Worm (Caenorhabditis elegans) whole organism, L4 larva: ENCODE measurements around the gene col-157.
A peak's percentile ranks its signal among the peaks of the same experiment; 100 is the strongest.
"Not testable (repeated sequence)": the region's sequence is repeated elsewhere in the genome, so short reads cannot be mapped to it uniquely, and the experiment has no call there.

Experiments used
- aly-2 ChIP-seq: sonication (generic microtip); optimal IDR thresholded peaks from 2 replicates; lab custom pipeline; 2018; ENCODE audit warnings: missing biosample characterization, missing genetic modification characterization
- ama-1 ChIP-seq: fragments of 150-350 bp; optimal IDR thresholded peaks from 2 replicates; lab custom pipeline; 2014; ENCODE audit warnings: inconsistent platforms, mixed read lengths
- arid-1 ChIP-seq: fragments of 200-800 bp; sonication (Bioruptor generic); conservative IDR thresholded peaks from 2 replicates; pipeline ENCODE4 v1.3.6; 2022; ENCODE audit warnings: missing genetic modification reagents, missing genetic modification characterization, missing compliant biosample characterization
- ceh-32 ChIP-seq: sonication (generic microtip); optimal IDR thresholded peaks from 2 replicates; lab custom pipeline; 2016; ENCODE audit warnings: mild to moderate bottlenecking, missing genetic modification characterization, missing compliant biosample characterization; ENCODE audit not compliant: poor library complexity
- ceh-44 ChIP-seq: fragments of 200-800 bp; sonication (Bioruptor generic); IDR thresholded peaks from 2 replicates; pipeline ENCODE4 v1.3.6; 2022; ENCODE audit warnings: missing genetic modification reagents, missing genetic modification characterization, missing compliant biosample characterization
- ceh-62 ChIP-seq: sonication (generic microtip); optimal IDR thresholded peaks from 2 replicates; lab custom pipeline; 2017; ENCODE audit warnings: missing biosample characterization, missing genetic modification characterization
- ctbp-1 ChIP-seq: fragments of 200-800 bp; sonication (Bioruptor generic); IDR thresholded peaks from 2 replicates; pipeline ENCODE4 v1.3.6; 2022; ENCODE audit warnings: missing genetic modification reagents, missing genetic modification characterization, missing compliant biosample characterization
- daf-12 ChIP-seq: fragments of 150-350 bp; optimal IDR thresholded peaks from 2 replicates; lab custom pipeline; 2014; ENCODE audit warnings: missing biosample characterization, missing genetic modification reagents, missing genetic modification characterization
- daf-16 ChIP-seq, 3 experiments: sonication (generic microtip); optimal IDR thresholded peaks; 2 replicates each; lab custom pipeline; 2016 to 2017; ENCODE audit warnings: missing genetic modification characterization in 3 of 3, missing genetic modification reagents in 3 of 3, mild to moderate bottlenecking in 2 of 3, missing compliant biosample characterization in 2 of 3, missing biosample characterization in 1 of 3, moderate library complexity in 1 of 3
- daf-19 ChIP-seq: fragments of 200-800 bp; sonication (Bioruptor generic); conservative IDR thresholded peaks from 2 replicates; pipeline ENCODE4 v1.3.6; 2022; ENCODE audit warnings: missing genetic modification characterization, missing compliant biosample characterization
- dve-1 ChIP-seq: sonication (generic microtip); optimal IDR thresholded peaks from 2 replicates; lab custom pipeline; 2017; ENCODE audit warnings: antibody characterized with exemption, mild to moderate bottlenecking, missing genetic modification characterization, missing compliant biosample characterization; ENCODE audit not compliant: insufficient read depth
- fos-1 ChIP-seq: fragments of 150-350 bp; optimal IDR thresholded peaks from 2 replicates; lab custom pipeline; 2014; ENCODE audit warnings: missing biosample characterization, missing genetic modification characterization
- hlh-11 ChIP-seq: fragments of 200-800 bp; sonication (Bioruptor generic); optimal IDR thresholded peaks from 2 replicates; lab custom pipeline; 2018; ENCODE audit warnings: mild to moderate bottlenecking, missing genetic modification characterization, missing compliant biosample characterization
- jun-1 ChIP-seq: fragments of 150-350 bp; optimal IDR thresholded peaks from 2 replicates; lab custom pipeline; 2014; ENCODE audit warnings: missing biosample characterization, missing genetic modification reagents, missing genetic modification characterization
- lin-29 ChIP-seq: fragments of 200-800 bp; sonication (Bioruptor generic); IDR thresholded peaks from 2 replicates; pipeline ENCODE4 v1.3.6; 2022; ENCODE audit warnings: missing genetic modification reagents, missing genetic modification characterization, missing compliant biosample characterization
- mdl-1 ChIP-seq, 2 experiments: fragments of 150-350 bp in 1 of 2; sonication (generic microtip) in 1 of 2; optimal IDR thresholded peaks; 2 replicates each; lab custom pipeline; 2014 to 2017; ENCODE audit warnings: missing biosample characterization in 2 of 2, missing genetic modification characterization in 2 of 2
- nhr-10 ChIP-seq: fragments of 150-350 bp; optimal IDR thresholded peaks from 2 replicates; lab custom pipeline; 2014; ENCODE audit warnings: missing biosample characterization, missing genetic modification characterization
- nhr-11 ChIP-seq: fragments of 150-350 bp; optimal IDR thresholded peaks from 2 replicates; lab custom pipeline; 2014; ENCODE audit warnings: missing biosample characterization, missing genetic modification characterization
- nhr-111 ChIP-seq: fragments of 200-800 bp; sonication (Bioruptor generic); optimal IDR thresholded peaks from 2 replicates; lab custom pipeline; 2018; ENCODE audit warnings: mild to moderate bottlenecking, missing genetic modification characterization, missing compliant biosample characterization
- nhr-237 ChIP-seq: sonication (generic microtip); optimal IDR thresholded peaks from 2 replicates; lab custom pipeline; 2017; ENCODE audit warnings: missing biosample characterization, missing genetic modification characterization
- nhr-25 ChIP-seq: sonication (generic microtip); optimal IDR thresholded peaks from 2 replicates; lab custom pipeline; 2017; ENCODE audit warnings: missing genetic modification characterization, mild to moderate bottlenecking, missing compliant biosample characterization, antibody characterized with exemption, moderate library complexity, borderline replicate concordance; ENCODE audit not compliant: insufficient read depth
- nhr-28 ChIP-seq: fragments of 150-350 bp; optimal IDR thresholded peaks from 2 replicates; lab custom pipeline; 2014; ENCODE audit warnings: missing biosample characterization, missing genetic modification characterization
- nhr-41 ChIP-seq: fragments of 200-800 bp; sonication (Bioruptor generic); IDR thresholded peaks from 2 replicates; pipeline ENCODE4 v1.3.6; 2022; ENCODE audit warnings: missing genetic modification reagents, missing genetic modification characterization, missing compliant biosample characterization
- nhr-48 ChIP-seq: sonication (generic microtip); optimal IDR thresholded peaks from 2 replicates; lab custom pipeline; 2016; ENCODE audit warnings: mild to moderate bottlenecking, missing genetic modification characterization, missing compliant biosample characterization
- nhr-6 ChIP-seq: fragments of 150-350 bp; optimal IDR thresholded peaks from 2 replicates; lab custom pipeline; 2014; ENCODE audit warnings: missing biosample characterization, missing genetic modification characterization
- nhr-77 ChIP-seq: fragments of 150-350 bp; optimal IDR thresholded peaks from 2 replicates; lab custom pipeline; 2014; ENCODE audit warnings: missing biosample characterization, missing genetic modification characterization
- php-3 ChIP-seq: fragments of 200-800 bp; sonication (Bioruptor generic); IDR thresholded peaks from 2 replicates; pipeline ENCODE4 v1.3.6; 2022; ENCODE audit warnings: missing genetic modification reagents, missing genetic modification characterization, missing compliant biosample characterization
- pqm-1 ChIP-seq: sonication (generic microtip); optimal IDR thresholded peaks from 2 replicates; lab custom pipeline; 2017; ENCODE audit warnings: missing biosample characterization, missing genetic modification characterization
- skn-1 ChIP-seq: fragments of 150-350 bp; optimal IDR thresholded peaks from 2 replicates; lab custom pipeline; 2014; ENCODE audit warnings: missing biosample characterization, missing genetic modification characterization
- snpc-1.2 ChIP-seq: fragments of 200-800 bp; sonication (Bioruptor generic); IDR thresholded peaks from 2 replicates; pipeline ENCODE4 v1.3.6; 2022; ENCODE audit warnings: missing genetic modification reagents, missing genetic modification characterization, missing compliant biosample characterization
- spr-1 ChIP-seq: sonication (generic microtip); optimal IDR thresholded peaks from 2 replicates; lab custom pipeline; 2016; ENCODE audit warnings: mild to moderate bottlenecking, missing genetic modification characterization, missing compliant biosample characterization
- tag-97 ChIP-seq: fragments of 200-800 bp; sonication (Bioruptor generic); IDR thresholded peaks from 2 replicates; pipeline ENCODE4 v1.3.6; 2022; ENCODE audit warnings: missing genetic modification characterization, missing compliant biosample characterization
- unc-130 ChIP-seq: sonication (generic microtip); optimal IDR thresholded peaks from 2 replicates; lab custom pipeline; 2016; ENCODE audit warnings: missing genetic modification reagents, missing genetic modification characterization, missing compliant biosample characterization
- unc-62 ChIP-seq, 3 experiments: fragments of 150-350 bp in 1 of 3; sonication (generic microtip); optimal IDR thresholded peaks in 2 of 3; peaks in 1 of 3; 1 replicate in 1 of 3; 2 replicates in 2 of 3; lab custom pipeline; 2014 to 2017; ENCODE audit warnings: missing biosample characterization in 3 of 3, missing genetic modification characterization in 3 of 3, missing genetic modification reagents in 3 of 3, missing genotype in 1 of 3
- zip-2 ChIP-seq: fragments of 150-350 bp; optimal IDR thresholded peaks from 2 replicates; lab custom pipeline; 2014; ENCODE audit warnings: missing biosample characterization, missing genetic modification characterization

col-157 gene

DNA sequence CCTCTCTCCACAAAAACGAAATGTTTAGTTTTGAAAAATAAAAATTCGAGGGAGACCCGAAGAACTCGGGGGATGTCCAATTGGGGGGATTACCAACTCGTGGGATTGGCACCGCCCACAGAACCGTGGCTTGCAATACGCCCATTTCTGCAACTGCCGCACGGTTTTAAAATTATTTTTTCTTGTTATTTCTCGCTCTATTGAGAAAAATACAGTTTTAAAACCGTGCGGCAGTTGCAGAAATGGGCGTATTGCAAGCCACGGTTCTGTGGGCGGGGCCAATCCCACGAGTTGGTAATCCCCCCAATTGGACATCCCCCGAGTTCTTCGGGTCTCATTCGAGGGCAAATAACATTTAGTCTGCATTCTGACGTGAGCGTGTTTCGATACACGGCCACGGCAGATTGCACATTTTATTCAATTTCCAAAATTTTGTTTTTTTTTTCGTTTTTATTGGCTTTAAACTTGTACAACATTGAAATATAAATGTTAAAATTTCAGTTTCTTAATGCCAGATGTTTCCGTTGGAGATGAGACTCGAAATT is 21.1 kb downstream of the col-157 start, which contains the start of the genes C55A6.1 and C55A6.10 (continued):
- TF ChIP-seq spr-1 (peak; percentile 62), daf-16 (tag; optimal IDR thresholded peaks at IDR 0.05; lab: Kevin White, UChicago) (peak; percentile 51), unc-130 (GFP tag; lab: Kevin White, UChicago) (peak; percentile 85), nhr-48 (tag; lab: Kevin White, UChicago) (peak; percentile 64), php-3 (GFP tag; lab: Robert Waterston, UW) (peak; percentile 53; the same call in 1 of the 2 replicates)
- not testable (repeated sequence) for TF ChIP-seq daf-16 (GFP tag; optimal IDR thresholded peaks at IDR 0.05; lab: Kevin White, UChicago)

DNA sequence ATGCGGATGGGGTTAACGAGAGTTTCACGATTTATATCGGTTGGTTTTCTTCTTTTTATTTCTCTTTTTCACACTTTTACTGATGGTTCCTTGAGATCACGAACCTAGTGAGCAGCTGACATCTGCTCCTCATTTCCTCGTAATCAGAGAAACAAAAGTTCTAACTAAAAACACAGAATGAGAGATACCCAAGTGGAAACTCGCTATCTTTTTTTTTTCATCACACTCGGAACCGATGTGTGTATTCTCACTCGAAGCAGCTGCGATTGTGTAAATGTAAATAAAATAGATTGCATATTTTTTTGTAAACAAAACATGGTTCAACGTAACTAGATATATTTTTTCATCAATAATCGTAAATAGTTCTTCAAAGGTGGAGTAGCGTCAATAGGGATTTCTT is 22.5 kb downstream of the col-157 start:
- TF ChIP-seq daf-16 (GFP tag; optimal IDR thresholded peaks at IDR 0.05; lab: Kevin White, UChicago) (peak in 1 of 2 experiments; percentile 97), daf-16 (tag; optimal IDR thresholded peaks at IDR 0.05; lab: Kevin White, UChicago) (no peak), hlh-11 (tag; lab: Kevin White, UChicago) (peak; percentile 51), nhr-237 (no peak), nhr-11 (tag; lab: Kevin White, UChicago) (peak; percentile 24)
- TF ChIP-seq, all 104 proteins: peak for 3

DNA sequence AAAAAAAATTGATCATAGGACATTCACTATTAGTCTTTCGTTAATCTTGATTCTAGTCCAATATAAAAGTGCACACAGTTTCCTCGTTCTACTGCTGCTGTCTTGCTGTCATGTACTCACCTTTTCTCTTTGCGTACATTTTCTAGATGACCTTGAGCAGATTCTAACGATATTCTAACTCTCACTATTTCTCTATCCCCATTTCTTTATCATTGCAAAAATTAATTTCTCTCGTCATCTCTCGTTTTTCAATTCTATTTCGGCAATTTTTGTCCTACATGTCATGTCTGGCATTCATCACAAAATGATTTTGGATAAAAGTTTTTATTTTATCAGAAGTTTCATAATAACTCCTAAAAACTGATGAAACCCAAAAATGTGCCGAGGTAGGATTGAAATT is 24.9 kb downstream of the col-157 start, which contains the start of gene ttll-5:
TSS of gene ttll-5 (plus strand) at position 288 of the 400 bp plus-strand sequence.
- TF ChIP-seq nhr-25 (tag; lab: Kevin White, UChicago) (peak; percentile 8), nhr-28 (peak; percentile 36), arid-1 (no peak), skn-1 (no peak)

DNA sequence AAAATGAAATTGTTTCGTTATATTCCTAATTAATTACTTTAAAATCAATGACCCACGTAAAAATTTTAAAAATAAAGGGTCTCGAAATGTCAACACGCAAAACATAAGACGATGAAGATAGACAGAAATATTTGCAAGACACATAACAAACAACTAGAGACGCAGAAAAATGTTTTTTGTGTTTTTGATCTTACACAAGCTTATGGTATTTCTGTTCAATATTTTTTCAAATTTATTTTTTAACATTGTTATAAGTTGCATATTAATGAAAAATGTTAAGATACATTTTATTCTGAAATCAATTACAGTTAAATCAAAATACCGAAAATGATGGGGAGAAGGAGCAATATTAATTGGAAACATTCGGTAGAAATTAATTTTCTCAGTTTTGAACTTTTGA is 29.6 kb downstream of the col-157 start, which contains the start of gene C55A6.3:
TSS of gene C55A6.3 (minus strand) at position 101 of the 400 bp plus-strand sequence.
- TF ChIP-seq daf-16 (GFP tag; optimal IDR thresholded peaks at IDR 0.05; lab: Kevin White, UChicago), result no peak
- peak; percentile 9 for TF ChIP-seq daf-16 (tag; optimal IDR thresholded peaks at IDR 0.05; lab: Kevin White, UChicago)
- TF ChIP-seq daf-12 (tag; lab: Kevin White, UChicago), result no peak
- peak in 1 of 2 experiments; percentile 34 for TF ChIP-seq unc-62 (GFP tag; optimal IDR thresholded peaks at IDR 0.05 in 1 of 2; lab: Kevin White, UChicago)
- TF ChIP-seq unc-62 (tag; optimal IDR thresholded peaks at IDR 0.05; lab: Kevin White, UChicago), result no peak
- TF ChIP-seq, all 104 proteins: peak for 2

DNA sequence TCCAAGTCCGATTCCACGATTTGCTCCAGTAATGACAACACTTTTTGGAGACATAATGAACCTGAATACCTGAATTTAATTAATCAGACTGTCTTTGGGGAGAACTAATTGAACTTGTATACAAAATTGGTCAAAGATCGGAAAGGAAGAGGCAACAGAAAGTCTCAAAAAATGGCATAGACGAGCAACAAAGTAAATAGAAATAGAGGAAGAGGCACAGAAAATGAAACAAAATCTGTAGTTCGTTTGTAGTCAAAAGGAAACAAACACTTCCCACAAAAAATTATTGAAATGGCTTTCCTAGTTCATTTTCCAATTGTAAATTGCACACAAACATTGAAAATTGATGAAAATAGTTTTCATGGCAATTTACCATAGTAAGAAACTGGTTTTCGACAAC is 30.8 kb downstream of the col-157 start, which contains the start of gene C55A6.6:
TSS of gene C55A6.6 (minus strand) at position 61 of the 400 bp plus-strand sequence.
- TF ChIP-seq nhr-77 (tag; lab: Kevin White, UChicago), result no peak
- TF ChIP-seq ctbp-1 (GFP tag; lab: Robert Waterston, UW), result no peak
- TF ChIP-seq lin-29 (GFP tag; lab: Robert Waterston, UW), result no peak
- TF ChIP-seq mdl-1 (tag; optimal IDR thresholded peaks at IDR 0.05; lab: Kevin White, UChicago), result no peak
- no peak for TF ChIP-seq snpc-1.2
- TF ChIP-seq nhr-41 (GFP tag; lab: Robert Waterston, UW), result no peak
- TF ChIP-seq daf-16 (GFP tag; optimal IDR thresholded peaks at IDR 0.05; lab: Kevin White, UChicago), result no peak
- peak; percentile 15 for TF ChIP-seq daf-16 (tag; optimal IDR thresholded peaks at IDR 0.05; lab: Kevin White, UChicago)
- no peak for TF ChIP-seq daf-19 (GFP tag; lab: Robert Waterston, UW)
- no peak for TF ChIP-seq ceh-62
- TF ChIP-seq nhr-111 (GFP tag; lab: Kevin White, UChicago), result no peak
- no peak for TF ChIP-seq zip-2
- no peak for TF ChIP-seq nhr-6 (tag; lab: Kevin White, UChicago)
- no peak for TF ChIP-seq nhr-10 (tag; lab: Kevin White, UChicago)
- no peak for TF ChIP-seq dve-1
- no peak for TF ChIP-seq ceh-44 (GFP tag; lab: Robert Waterston, UW)
- peak; percentile 4 for TF ChIP-seq pqm-1 (tag; lab: Kevin White, UChicago)
- TF ChIP-seq jun-1 (tag; lab: Kevin White, UChicago), result no peak
- peak; percentile 81 for TF ChIP-seq nhr-28
- TF ChIP-seq ceh-32, result no peak
- no peak for TF ChIP-seq tag-97 (GFP tag; lab: Robert Waterston, UW)
- no peak for TF ChIP-seq ama-1 (lab: Kevin White, UChicago)
- TF ChIP-seq aly-2 (tag; lab: Kevin White, UChicago), result no peak
- no peak for TF ChIP-seq fos-1 (tag; lab: Kevin White, UChicago)
